Fruit fly (Drosophila melanogaster) whole organism, embryonic: Measurements from ENCODE around the gene Kat60.

ENCODE experiments used
- ATbp ChIP-seq: fragments of 200-800 bp; sonication (Bioruptor generic); optimal IDR thresholded peaks from 2 replicates; lab custom pipeline; 2017; ENCODE audit warnings: missing biosample characterization, mild to moderate bottlenecking, missing genetic modification characterization, missing genetic modification reagents
- Bteb2 ChIP-seq: fragments of 200-800 bp; sonication (Bioruptor generic); optimal IDR thresholded peaks from 2 replicates; lab custom pipeline; 2016; ENCODE audit warnings: missing biosample characterization, missing genetic modification characterization
- CG10274 ChIP-seq: fragments of 200-800 bp; sonication (Bioruptor generic); optimal IDR thresholded peaks from 3 replicates; lab custom pipeline; 2017; ENCODE audit warnings: missing biosample characterization, mild to moderate bottlenecking, missing genetic modification characterization
- CG10543 ChIP-seq: fragments of 200-800 bp; sonication (Bioruptor generic); optimal IDR thresholded peaks from 3 replicates; lab custom pipeline; 2017; ENCODE audit warnings: missing biosample characterization, mild to moderate bottlenecking, missing genetic modification characterization, moderate library complexity
- CG10565 ChIP-seq: fragments of 200-800 bp; sonication (Bioruptor generic); optimal IDR thresholded peaks from 3 replicates; lab custom pipeline; 2016; ENCODE audit warnings: missing biosample characterization, mild to moderate bottlenecking, missing genetic modification characterization
- CG11456 ChIP-seq: fragments of 200-800 bp; sonication (Bioruptor generic); IDR thresholded peaks from 3 replicates; pipeline ENCODE4 v1.3.6; 2022; ENCODE audit warnings: missing biosample characterization, missing genetic modification characterization
- CG11723 ChIP-seq: fragments of 200-800 bp; sonication (Bioruptor generic); optimal IDR thresholded peaks from 2 replicates; lab custom pipeline; 2017; ENCODE audit warnings: missing biosample characterization, mild to moderate bottlenecking, missing genetic modification characterization
- CG15011 ChIP-seq: fragments of 200-800 bp; sonication (Bioruptor generic); optimal IDR thresholded peaks from 3 replicates; lab custom pipeline; 2018; ENCODE audit warnings: missing biosample characterization, mild to moderate bottlenecking, missing genetic modification characterization
- CG1529 ChIP-seq: fragments of 200-800 bp; sonication (Bioruptor generic); optimal IDR thresholded peaks from 3 replicates; lab custom pipeline; 2018; ENCODE audit warnings: missing biosample characterization, missing genetic modification characterization
- CG17829 ChIP-seq: fragments of 200-800 bp; optimal IDR thresholded peaks from 2 replicates; lab custom pipeline; 2019; ENCODE audit warnings: missing biosample characterization, mild to moderate bottlenecking, missing genetic modification characterization, moderate library complexity
- CG1832 ChIP-seq: fragments of 200-800 bp; sonication (Bioruptor generic); optimal IDR thresholded peaks from 2 replicates; lab custom pipeline; 2017; ENCODE audit warnings: missing biosample characterization, mild to moderate bottlenecking, missing genetic modification characterization, inconsistent platforms
- CG2129 ChIP-seq: fragments of 200-800 bp; sonication (Bioruptor generic); IDR thresholded peaks from 2 replicates; pipeline ENCODE4 v1.3.6; 2022; ENCODE audit warnings: missing biosample characterization, missing genetic modification characterization; ENCODE audit not compliant: partially characterized antibody
- CG2202 ChIP-seq: fragments of 200-800 bp; sonication (Bioruptor generic); optimal IDR thresholded peaks from 2 replicates; lab custom pipeline; 2018; ENCODE audit warnings: missing biosample characterization, mild to moderate bottlenecking, missing genetic modification characterization
- CG3163 ChIP-seq: fragments of 200-800 bp; sonication (Bioruptor generic); optimal IDR thresholded peaks from 3 replicates; lab custom pipeline; 2016; ENCODE audit warnings: missing biosample characterization, missing genetic modification characterization
- CG3726 ChIP-seq: fragments of 200-800 bp; sonication (Bioruptor generic); IDR thresholded peaks from 3 replicates; pipeline ENCODE4, ENCODE4 v1.3.6; 2022; ENCODE audit warnings: missing biosample characterization, missing genetic modification characterization
- CG7357 ChIP-seq: fragments of 200-800 bp; sonication (Bioruptor generic); IDR thresholded peaks from 3 replicates; pipeline ENCODE4 v1.3.6; 2022; ENCODE audit warnings: missing biosample characterization, missing genetic modification characterization
- CG7556 ChIP-seq: fragments of 200-800 bp; sonication (Bioruptor generic); optimal IDR thresholded peaks from 2 replicates; lab custom pipeline; 2017; ENCODE audit warnings: missing biosample characterization, mild to moderate bottlenecking, missing genetic modification characterization
- CG7786 ChIP-seq: fragments of 200-800 bp; sonication (Bioruptor generic); optimal IDR thresholded peaks from 2 replicates; lab custom pipeline; 2016; ENCODE audit warnings: missing biosample characterization, missing genetic modification characterization
- CkIIα-i1 ChIP-seq: fragments of 200-800 bp; sonication (Bioruptor generic); IDR thresholded peaks from 2 replicates; pipeline ENCODE4 v1.3.6; 2022; ENCODE audit warnings: missing biosample characterization, missing genetic modification characterization
- CoRest ChIP-seq: fragments of 200-800 bp; sonication (Bioruptor generic); optimal IDR thresholded peaks from 3 replicates; lab custom pipeline; 2018; ENCODE audit warnings: missing biosample characterization, mild to moderate bottlenecking, missing genetic modification characterization, moderate library complexity
- Dll ChIP-seq: fragments of 200-800 bp; sonication (Bioruptor generic); IDR thresholded peaks from 4 replicates; pipeline ENCODE4 v1.3.6; 2022; ENCODE audit warnings: missing biosample characterization, missing genetic modification characterization; ENCODE audit not compliant: partially characterized antibody
- Fer3 ChIP-seq: fragments of 200-800 bp; sonication (Bioruptor generic); optimal IDR thresholded peaks from 2 replicates; lab custom pipeline; 2018; ENCODE audit warnings: missing biosample characterization, mild to moderate bottlenecking, missing genetic modification characterization, moderate library complexity
- HHEX ChIP-seq: fragments of 200-800 bp; sonication (Bioruptor generic); optimal IDR thresholded peaks from 3 replicates; lab custom pipeline; 2017; ENCODE audit warnings: missing biosample characterization, mild to moderate bottlenecking, missing genetic modification characterization, missing genetic modification reagents
- HLH54F ChIP-seq: fragments of 200-800 bp; sonication (Bioruptor generic); optimal IDR thresholded peaks from 3 replicates; lab custom pipeline; 2016; ENCODE audit warnings: missing biosample characterization, missing genetic modification characterization
- Hey ChIP-seq: fragments of 200-800 bp; sonication (Bioruptor generic); optimal IDR thresholded peaks from 3 replicates; lab custom pipeline; 2018; ENCODE audit warnings: missing biosample characterization, mild to moderate bottlenecking, missing genetic modification characterization
- Hmr ChIP-seq: fragments of 200-800 bp; sonication (Bioruptor generic); optimal IDR thresholded peaks from 3 replicates; lab custom pipeline; 2017; ENCODE audit warnings: mild to moderate bottlenecking, missing biosample characterization, missing genetic modification reagents, missing genetic modification characterization
- Hr78 ChIP-seq, 2 experiments: fragments of 200-800 bp in 1 of 2; fragments of >200 bp in 1 of 2; sonication (Bioruptor generic) in 1 of 2; optimal IDR thresholded peaks; 2 replicates each; lab custom pipeline; 2017 to 2019; ENCODE audit warnings: missing biosample characterization in 2 of 2, missing genetic modification characterization in 2 of 2, mild to moderate bottlenecking in 1 of 2, moderate library complexity in 1 of 2
- Lim3 ChIP-seq: fragments of 200-800 bp; sonication (Bioruptor generic); IDR thresholded peaks from 2 replicates; pipeline ENCODE4 v1.3.6; 2022; ENCODE audit warnings: missing biosample characterization, missing genetic modification characterization
- MTF-1 ChIP-seq: fragments of 200-800 bp; sonication (Bioruptor generic); optimal IDR thresholded peaks from 2 replicates; lab custom pipeline; 2018; ENCODE audit warnings: missing biosample characterization, mild to moderate bottlenecking, missing genetic modification characterization, borderline replicate concordance
- PHDP ChIP-seq: fragments of 200-800 bp; sonication (Bioruptor generic); optimal IDR thresholded peaks from 3 replicates; lab custom pipeline; 2018; ENCODE audit warnings: missing biosample characterization, mild to moderate bottlenecking, missing genetic modification characterization, moderate library complexity
- Side ChIP-seq: fragments of 200-800 bp; sonication (Bioruptor generic); optimal IDR thresholded peaks from 2 replicates; lab custom pipeline; 2016; ENCODE audit warnings: missing biosample characterization, missing genetic modification characterization
- Six4 ChIP-seq: fragments of 200-800 bp; sonication (Bioruptor generic); optimal IDR thresholded peaks from 2 replicates; lab custom pipeline; 2016; ENCODE audit warnings: missing biosample characterization, missing genetic modification characterization
- Sox102F ChIP-seq: fragments of 200-800 bp; sonication (Bioruptor generic); optimal IDR thresholded peaks from 2 replicates; lab custom pipeline; 2018; ENCODE audit warnings: missing biosample characterization, mild to moderate bottlenecking, missing genetic modification characterization, moderate library complexity
- bsh ChIP-seq, 2 experiments: fragments of 200-800 bp; sonication (Bioruptor generic); optimal IDR thresholded peaks; 2 replicates each; lab custom pipeline; 2017 to 2018; ENCODE audit warnings: mild to moderate bottlenecking in 2 of 2, missing biosample characterization in 2 of 2, missing genetic modification characterization in 2 of 2, moderate library complexity in 1 of 2
- fd96Cb ChIP-seq: fragments of 200-800 bp; sonication (Bioruptor generic); optimal IDR thresholded peaks from 2 replicates; lab custom pipeline; 2018; ENCODE audit warnings: missing biosample characterization, mild to moderate bottlenecking, missing genetic modification characterization, moderate library complexity
- gce ChIP-seq: fragments of 200-800 bp; sonication (Bioruptor generic); IDR thresholded peaks from 3 replicates; pipeline ENCODE4 v1.3.6; 2022; ENCODE audit warnings: missing biosample characterization, missing genetic modification characterization
- gsb ChIP-seq: fragments of 200-800 bp; sonication (Bioruptor generic); IDR thresholded peaks from 2 replicates; pipeline ENCODE4 v1.3.6; 2022; ENCODE audit warnings: missing biosample characterization, missing genetic modification characterization
- h ChIP-seq: fragments of >200 bp; optimal IDR thresholded peaks from 2 replicates; lab custom pipeline; 2017
- hb ChIP-seq: fragments of 200-800 bp; sonication (Bioruptor generic); IDR thresholded peaks from 3 replicates; pipeline ENCODE4 v1.3.6; 2022; ENCODE audit warnings: missing biosample characterization, missing genetic modification characterization; ENCODE audit not compliant: partially characterized antibody
- lola ChIP-seq, 3 experiments: fragments of >200 bp in 2 of 3; fragments of 200-800 bp in 1 of 3; sonication (Bioruptor generic) in 1 of 3; optimal IDR thresholded peaks; 2 replicates each; lab custom pipeline; 2017 to 2019; ENCODE audit warnings: missing biosample characterization in 3 of 3, missing genetic modification characterization in 3 of 3, mild to moderate bottlenecking in 1 of 3, moderate library complexity in 1 of 3
- lov ChIP-seq, 2 experiments: fragments of 200-800 bp in 1 of 2; fragments of >200 bp in 1 of 2; sonication (Bioruptor generic) in 1 of 2; IDR thresholded peaks in 1 of 2; optimal IDR thresholded peaks in 1 of 2; 2 replicates in 1 of 2; 3 replicates in 1 of 2; pipeline versions ENCODE4 v1.3.6 to Lab custom; 2017 to 2022; ENCODE audit warnings: missing biosample characterization in 1 of 2, missing genetic modification characterization in 1 of 2
- pum ChIP-seq: fragments of 200-800 bp; sonication (Bioruptor generic); optimal IDR thresholded peaks from 2 replicates; lab custom pipeline; 2016; ENCODE audit warnings: missing biosample characterization, missing genetic modification characterization
- slp2 ChIP-seq: fragments of 200-800 bp; sonication (Bioruptor generic); optimal IDR thresholded peaks from 2 replicates; lab custom pipeline; 2016; ENCODE audit warnings: missing biosample characterization, missing genetic modification characterization
- so ChIP-seq: fragments of 200-800 bp; sonication (Bioruptor generic); IDR thresholded peaks from 3 replicates; pipeline ENCODE4 v1.3.6; 2022; ENCODE audit warnings: missing biosample characterization, missing genetic modification characterization
- stc ChIP-seq: fragments of 200-800 bp; sonication (Bioruptor generic); IDR thresholded peaks from 2 replicates; pipeline ENCODE4 v1.3.6; 2022; ENCODE audit warnings: missing biosample characterization, missing genetic modification characterization
- tio ChIP-seq: fragments of 200-800 bp; sonication (Bioruptor generic); optimal IDR thresholded peaks from 2 replicates; lab custom pipeline; 2017; ENCODE audit warnings: missing biosample characterization, missing genetic modification characterization, inconsistent platforms
- tx ChIP-seq: fragments of 200-800 bp; sonication (Bioruptor generic); optimal IDR thresholded peaks from 2 replicates; lab custom pipeline; 2016; ENCODE audit warnings: missing biosample characterization, missing genetic modification characterization
- unpg ChIP-seq: fragments of 200-800 bp; sonication (Bioruptor generic); optimal IDR thresholded peaks from 3 replicates; lab custom pipeline; 2018; ENCODE audit warnings: missing biosample characterization, mild to moderate bottlenecking, missing genetic modification characterization, moderate library complexity
- yki ChIP-seq: fragments of >200 bp; optimal IDR thresholded peaks from 3 replicates; lab custom pipeline; 2018
- zfh2 ChIP-seq: fragments of 200-800 bp; sonication (Bioruptor generic); optimal IDR thresholded peaks from 2 replicates; lab custom pipeline; 2016; ENCODE audit warnings: missing biosample characterization, missing genetic modification characterization

Gene Kat60

DNA sequence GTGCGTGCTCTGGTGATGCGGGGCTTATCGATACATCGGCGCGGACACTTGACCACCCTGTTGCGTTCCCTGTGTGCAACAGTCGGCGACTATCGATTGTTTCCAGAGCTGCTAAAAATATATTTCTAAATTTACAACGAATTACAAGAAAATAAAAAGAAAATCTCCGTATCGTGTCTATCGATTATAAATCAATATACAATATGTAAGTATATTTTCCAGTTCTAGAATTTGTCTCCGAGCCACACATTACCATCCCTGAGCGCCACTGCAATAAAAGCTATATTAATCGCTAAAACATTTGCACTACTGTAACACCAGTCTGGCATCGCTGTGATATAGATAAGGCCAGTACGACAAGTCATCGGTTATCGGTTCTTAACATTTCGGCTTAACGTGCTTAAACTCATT lies at the start of gene Kat60, which contains the start of gene Mms19 (continued):
- TF ChIP-seq CG7786 (GFP tag; lab: Kevin White, UChicago) (peak; percentile 35), CG7556 (GFP tag; lab: Kevin White, UChicago) (no peak), CoRest (tag; lab: Kevin White, UChicago) (peak; percentile 75), so (GFP tag; lab: Robert Waterston, UW) (no peak), CG10543 (GFP tag; lab: Kevin White, UChicago) (peak; percentile 50), Lim3 (GFP tag; lab: Robert Waterston, UW) (no peak), pum (GFP tag; lab: Kevin White, UChicago) (peak; percentile 73), Hr78 (GFP tag; optimal IDR thresholded peaks at IDR 0.05; lab: Kevin White, UChicago) (no peak), CG17829 (peak; percentile 66), slp2 (no peak), tio (GFP tag; lab: Kevin White, UChicago) (peak; percentile 31), Sox102F (no peak), CG10274 (GFP tag; lab: Kevin White, UChicago) (no peak), lola (GFP tag; optimal IDR thresholded peaks at IDR 0.05; lab: Kevin White, UChicago) (peak in 1 of 3 experiments; percentile 61), gsb (GFP tag; lab: Robert Waterston, UW) (no peak), Hmr (GFP tag; lab: Kevin White, UChicago) (peak; percentile 77), CG3726 (GFP tag; lab: Robert Waterston, UW) (0 out of 3 replicates have a peak, but pooled peaks have one; percentile 11), Six4 (GFP tag; lab: Kevin White, UChicago) (no peak), tx (GFP tag; lab: Kevin White, UChicago) (peak; percentile 60), CG2202 (tag; lab: Kevin White, UChicago) (no peak), CG1832 (no peak), Hey (tag; lab: Kevin White, UChicago) (no peak), CG11723 (GFP tag; lab: Kevin White, UChicago) (peak; percentile 34), PHDP (tag; lab: Kevin White, UChicago) (no peak), gce (GFP tag; lab: Robert Waterston, UW) (no peak; the same call in 2 of the 3 replicates), stc (no peak), bsh (GFP tag; optimal IDR thresholded peaks at IDR 0.05; lab: Kevin White, UChicago) (no peak), CG15011 (no peak), CG11456 (GFP tag; lab: Robert Waterston, UW) (peak; percentile 72; the same call in 2 of the 3 replicates), lov (optimal IDR thresholded peaks at IDR 0.05; lab: Kevin White, UChicago) (no peak), lov (GFP tag; IDR thresholded peaks at IDR 0.05; lab: Robert Waterston, UW) (0 out of 3 replicates have a peak, but pooled peaks have one; percentile 24), CkIIα-i1 (GFP tag; lab: Robert Waterston, UW) (no peak), Side (GFP tag; lab: Kevin White, UChicago) (peak; percentile 28), unpg (GFP tag; lab: Kevin White, UChicago) (no peak), CG7357 (GFP tag; lab: Robert Waterston, UW) (peak; percentile 53; the same call in 1 of the 3 replicates), HHEX (GFP tag; lab: Kevin White, UChicago) (peak; percentile 44), fd96Cb (tag; lab: Kevin White, UChicago) (peak; percentile 12), CG2129 (GFP tag; lab: Robert Waterston, UW) (peak; percentile 88), Fer3 (tag; lab: Kevin White, UChicago) (peak; percentile 46), zfh2 (peak; percentile 87), yki (lab: Kevin White, UChicago) (no peak), CG1529 (no peak), HLH54F (GFP tag; lab: Kevin White, UChicago) (peak; percentile 75), ATbp (no peak), Dll (peak; percentile 96), h (no peak), hb (peak; percentile 94), MTF-1 (no peak), CG10565 (GFP tag; lab: Kevin White, UChicago) (no peak), Bteb2 (peak; percentile 37), CG3163 (peak; percentile 36)
